Worm (Caenorhabditis elegans) whole organism, L1 larva: ENCODE data around the gene B0001.3.

Experiments
- aly-2 ChIP-seq: fragments of 150-350 bp; optimal IDR thresholded peaks from 2 replicates; lab custom pipeline; 2014; ENCODE audit warnings: missing biosample characterization, missing genetic modification characterization
- ama-1 ChIP-seq: fragments of 150-350 bp; optimal IDR thresholded peaks from 2 replicates; lab custom pipeline; 2014
- ceh-82 ChIP-seq, 3 experiments: fragments of 150-350 bp in 1 of 3; sonication (generic microtip) in 2 of 3; optimal IDR thresholded peaks; 2 replicates each; lab custom pipeline; 2014 to 2017; ENCODE audit warnings: missing biosample characterization in 3 of 3, missing genetic modification characterization in 3 of 3
- ceh-88 ChIP-seq: fragments of 200-800 bp; sonication (Bioruptor generic); IDR thresholded peaks from 2 replicates; pipeline ENCODE4 v1.3.6; 2022; ENCODE audit warnings: missing genetic modification characterization, missing compliant biosample characterization
- dpl-1 ChIP-seq, 3 experiments: fragments of 150-350 bp in 2 of 3; sonication (generic microtip) in 1 of 3; optimal IDR thresholded peaks; 2 replicates each; lab custom pipeline; 2014 to 2017; ENCODE audit warnings: missing biosample characterization in 3 of 3, missing genetic modification characterization in 3 of 3, missing genetic modification reagents in 3 of 3
- efl-1 ChIP-seq, 4 experiments: fragments of 150-350 bp; optimal IDR thresholded peaks in 3 of 4; peaks in 1 of 4; 1 replicate in 1 of 4; 2 replicates in 3 of 4; lab custom pipeline; 2014; ENCODE audit warnings: missing biosample characterization in 2 of 4, missing genetic modification characterization in 2 of 4, missing genetic modification reagents in 2 of 4
- ets-5 ChIP-seq: fragments of 200-800 bp; sonication (Bioruptor generic); IDR thresholded peaks from 2 replicates; pipeline ENCODE4 v1.3.6; 2022; ENCODE audit warnings: missing genetic modification characterization, missing compliant biosample characterization
- fkh-10 ChIP-seq: sonication (generic microtip); optimal IDR thresholded peaks from 2 replicates; lab custom pipeline; 2017; ENCODE audit warnings: missing biosample characterization, missing genetic modification reagents, missing genetic modification characterization
- fkh-4 ChIP-seq: sonication (generic microtip); optimal IDR thresholded peaks from 2 replicates; lab custom pipeline; 2016; ENCODE audit warnings: missing compliant biosample characterization, missing genetic modification characterization, borderline replicate concordance
- fkh-8 ChIP-seq: sonication (generic microtip); optimal IDR thresholded peaks from 2 replicates; lab custom pipeline; 2016; ENCODE audit warnings: mild to moderate bottlenecking, missing genetic modification characterization, missing compliant biosample characterization
- fos-1 ChIP-seq: fragments of 150-350 bp; optimal IDR thresholded peaks from 2 replicates; lab custom pipeline; 2014; ENCODE audit warnings: missing biosample characterization, missing genetic modification characterization
- hpl-2 ChIP-seq: fragments of 150-350 bp; optimal IDR thresholded peaks from 2 replicates; lab custom pipeline; 2014; ENCODE audit warnings: missing biosample characterization, missing genetic modification reagents, missing genetic modification characterization
- lin-14 ChIP-seq: fragments of 200-800 bp; sonication (Bioruptor generic); optimal IDR thresholded peaks from 2 replicates; lab custom pipeline; 2018; ENCODE audit warnings: mild to moderate bottlenecking, missing genetic modification characterization, moderate library complexity, missing compliant biosample characterization
- lsy-2 ChIP-seq, 2 experiments: fragments of 150-350 bp; optimal IDR thresholded peaks; 2 replicates each; lab custom pipeline; 2014; ENCODE audit warnings: missing biosample characterization in 2 of 2, missing genetic modification characterization in 2 of 2
- mdl-1 ChIP-seq, 2 experiments: fragments of 150-350 bp; optimal IDR thresholded peaks; 2 replicates each; lab custom pipeline; 2014 to 2017; ENCODE audit warnings: missing biosample characterization in 2 of 2, missing genetic modification characterization in 2 of 2, inconsistent platforms in 1 of 2
- mep-1 ChIP-seq: fragments of 150-350 bp; optimal IDR thresholded peaks from 2 replicates; lab custom pipeline; 2014; ENCODE audit warnings: missing biosample characterization, missing genetic modification characterization
- nhr-47 ChIP-seq: sonication (generic microtip); optimal IDR thresholded peaks from 2 replicates; lab custom pipeline; 2016; ENCODE audit warnings: mild to moderate bottlenecking, missing genetic modification characterization, moderate library complexity, missing compliant biosample characterization
- nhr-71 ChIP-seq: sonication (generic microtip); optimal IDR thresholded peaks from 2 replicates; lab custom pipeline; 2016; ENCODE audit warnings: mild to moderate bottlenecking, missing genetic modification characterization, moderate library complexity, missing compliant biosample characterization
- nhr-77 ChIP-seq: fragments of 150-350 bp; optimal IDR thresholded peaks from 2 replicates; lab custom pipeline; 2014; ENCODE audit warnings: missing biosample characterization, missing genetic modification characterization
- nhr-85 ChIP-seq: sonication (generic microtip); peaks from one replicate; lab custom pipeline; 2016; ENCODE audit warnings: missing genetic modification characterization, inconsistent platforms, missing compliant biosample characterization
- skn-1 ChIP-seq: fragments of 150-350 bp; optimal IDR thresholded peaks from 2 replicates; lab custom pipeline; 2014; ENCODE audit warnings: missing biosample characterization, missing genetic modification characterization
- snu-23 ChIP-seq: sonication (generic microtip); optimal IDR thresholded peaks from 2 replicates; lab custom pipeline; 2016; ENCODE audit warnings: missing genetic modification characterization, missing compliant biosample characterization
- sox-4 ChIP-seq: sonication (generic microtip); optimal IDR thresholded peaks from 2 replicates; lab custom pipeline; 2016; ENCODE audit warnings: missing genetic modification characterization, missing compliant biosample characterization
- sup-37 ChIP-seq: fragments of 200-800 bp; sonication (Bioruptor generic); optimal IDR thresholded peaks from 2 replicates; lab custom pipeline; 2018; ENCODE audit warnings: mild to moderate bottlenecking, missing genetic modification characterization, missing compliant biosample characterization
- tbx-2 ChIP-seq: sonication (generic microtip); optimal IDR thresholded peaks from 2 replicates; lab custom pipeline; 2016; ENCODE audit warnings: missing genetic modification characterization, missing compliant biosample characterization
- unc-30 ChIP-seq: sonication (generic microtip); optimal IDR thresholded peaks from 2 replicates; lab custom pipeline; 2017; ENCODE audit warnings: missing biosample characterization, missing genetic modification characterization
- unc-62 ChIP-seq: fragments of 150-350 bp; optimal IDR thresholded peaks from 2 replicates; lab custom pipeline; 2014; ENCODE audit warnings: missing biosample characterization, missing genetic modification reagents, missing genetic modification characterization
- xbp-1 ChIP-seq: sonication (generic microtip); optimal IDR thresholded peaks from 2 replicates; lab custom pipeline; 2016; ENCODE audit warnings: missing genetic modification characterization, missing compliant biosample characterization
- zip-4 ChIP-seq: fragments of 200-800 bp; sonication (Bioruptor generic); optimal IDR thresholded peaks from 2 replicates; lab custom pipeline; 2018; ENCODE audit warnings: mild to moderate bottlenecking, missing genetic modification characterization, moderate library complexity, missing compliant biosample characterization

The B0001.3 gene

DNA sequence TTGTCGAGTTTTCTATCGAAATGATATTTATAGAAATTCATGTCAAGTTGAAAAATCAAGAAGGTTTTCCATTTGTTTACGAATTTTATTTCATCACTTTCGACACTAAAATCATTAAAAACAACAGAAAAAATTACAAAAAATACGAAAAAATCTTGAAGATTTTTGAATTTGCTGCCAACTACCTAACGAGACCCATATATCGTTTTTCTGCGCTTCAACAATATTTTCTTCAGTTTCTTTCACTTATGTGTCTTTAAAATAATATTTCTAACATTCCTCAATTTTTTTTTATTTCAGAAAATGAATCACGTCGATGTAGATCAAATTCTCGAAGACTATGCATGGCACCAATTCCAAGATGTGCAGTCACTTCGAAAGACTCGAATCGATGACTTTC, 16.3 kb downstream of the B0001.3 start, which contains the start of gene lin-24:
Gene lin-24, plus strand, starts transcription at position 301 of the 400 bp plus-strand sequence.
- TF ChIP-seq sox-4 (no peak), ama-1 (no peak), efl-1 (optimal IDR thresholded peaks at IDR 0.05; lab: Kevin White, UChicago) (no peak), efl-1 (GFP tag; optimal IDR thresholded peaks at IDR 0.05 in 1 of 2; lab: Kevin White, UChicago) (peak in 1 of 2 experiments; percentile 11)

- TF ChIP-seq mep-1 (peak; percentile 23), lin-14 (peak; percentile 23), nhr-85 (tag; lab: Kevin White, UChicago) (peak; percentile 14), lsy-2 (tag; optimal IDR thresholded peaks at IDR 0.05; lab: Kevin White, UChicago) (peak in 1 of 2 experiments; percentile 9), xbp-1 (no peak), nhr-77 (tag; lab: Kevin White, UChicago) (no peak), nhr-47 (tag; lab: Kevin White, UChicago) (peak; percentile 16)
These were observed 16.8 kb downstream of the B0001.3 start for ce11 chrIV:12128708-12129107.

- no peak for TF ChIP-seq sup-37 (GFP tag; lab: Kevin White, UChicago)
- peak; percentile 60 for TF ChIP-seq lin-14
- peak in 1 of 2 experiments; percentile 48 for TF ChIP-seq lsy-2 (tag; optimal IDR thresholded peaks at IDR 0.05; lab: Kevin White, UChicago)
- TF ChIP-seq ceh-82 (tag; optimal IDR thresholded peaks at IDR 0.05; lab: Kevin White, UChicago) = peak in 1 of 3 experiments; percentile 10
- peak in 1 of 2 experiments; percentile 26 for TF ChIP-seq mdl-1 (tag; optimal IDR thresholded peaks at IDR 0.05; lab: Kevin White, UChicago)
- peak; percentile 60 for TF ChIP-seq nhr-85 (tag; lab: Kevin White, UChicago)
- no peak for TF ChIP-seq efl-1 (optimal IDR thresholded peaks at IDR 0.05; lab: Kevin White, UChicago)
- TF ChIP-seq efl-1 (GFP tag; optimal IDR thresholded peaks at IDR 0.05 in 1 of 2; lab: Kevin White, UChicago) = peak in 1 of 2 experiments; percentile 76
- no peak for TF ChIP-seq unc-30 (tag; lab: Kevin White, UChicago)
These were observed 17.7 kb downstream of the B0001.3 start for ce11 chrIV:12127838-12128237.

ce11 chrIV:12126740-12127472, 18.6 kb downstream of the B0001.3 start:
- TF ChIP-seq nhr-47 (tag; lab: Kevin White, UChicago) (peak; percentile 27), xbp-1 (no peak), nhr-71 (tag; lab: Kevin White, UChicago) (peak; percentile 26), snu-23 (GFP tag; lab: Kevin White, UChicago) (no peak), lin-14 (peak; percentile 51), fkh-8 (tag; lab: Kevin White, UChicago) (peak; percentile 55), mep-1 (peak; percentile 2)

- no peak for TF ChIP-seq unc-62 (GFP tag; lab: Kevin White, UChicago)
- TF ChIP-seq ets-5 = no peak
- TF ChIP-seq fkh-4 (tag; lab: Kevin White, UChicago) = no peak
- TF ChIP-seq hpl-2 (GFP tag; lab: Kevin White, UChicago) = no peak
- no peak for TF ChIP-seq unc-30 (tag; lab: Kevin White, UChicago)
- TF ChIP-seq fos-1 = no peak
- TF ChIP-seq skn-1 (tag; lab: Kevin White, UChicago) = no peak
- no peak for TF ChIP-seq lsy-2 (tag; optimal IDR thresholded peaks at IDR 0.05; lab: Kevin White, UChicago)
- no peak for TF ChIP-seq ceh-82 (tag; optimal IDR thresholded peaks at IDR 0.05; lab: Kevin White, UChicago)
- no peak for TF ChIP-seq dpl-1 (GFP tag; optimal IDR thresholded peaks at IDR 0.05; lab: Kevin White, UChicago)
- TF ChIP-seq tbx-2 (tag; lab: Kevin White, UChicago) = no peak
- no peak for TF ChIP-seq fkh-10 (GFP tag; lab: Kevin White, UChicago)
- TF ChIP-seq zip-4 (GFP tag; lab: Kevin White, UChicago) = no peak
- no peak for TF ChIP-seq ceh-88 (GFP tag; lab: Robert Waterston, UW)
- no peak for TF ChIP-seq aly-2
- TF ChIP-seq mdl-1 (tag; optimal IDR thresholded peaks at IDR 0.05; lab: Kevin White, UChicago) = no peak
These were observed 21.0 kb downstream of the B0001.3 start, which contains the start of gene dhhc-6 for ce11 chrIV:12124314-12125084. TSS of gene dhhc-6 (plus strand) at chrIV:12124952.
